Worm (Caenorhabditis elegans): ENCODE results near the gene chil-15.

The chil-15 gene

ce11 chrII:9443522-9443921 is at the start of gene chil-15:
Gene chil-15 (minus strand): TSS chrII:9443622.
- TF ChIP-seq ztf-11 (tag; optimal IDR thresholded peaks at IDR 0.05): no peak
- TF ChIP-seq fos-1 (tag; optimal IDR thresholded peaks at IDR 0.05): no peak
- no peak for TF ChIP-seq unc-39 (tag; optimal IDR thresholded peaks at IDR 0.05)
- no peak for TF ChIP-seq fkh-10 (GFP tag; optimal IDR thresholded peaks at IDR 0.05)
- TF ChIP-seq mml-1 (tag; optimal IDR thresholded peaks at IDR 0.05): no peak

DNA sequence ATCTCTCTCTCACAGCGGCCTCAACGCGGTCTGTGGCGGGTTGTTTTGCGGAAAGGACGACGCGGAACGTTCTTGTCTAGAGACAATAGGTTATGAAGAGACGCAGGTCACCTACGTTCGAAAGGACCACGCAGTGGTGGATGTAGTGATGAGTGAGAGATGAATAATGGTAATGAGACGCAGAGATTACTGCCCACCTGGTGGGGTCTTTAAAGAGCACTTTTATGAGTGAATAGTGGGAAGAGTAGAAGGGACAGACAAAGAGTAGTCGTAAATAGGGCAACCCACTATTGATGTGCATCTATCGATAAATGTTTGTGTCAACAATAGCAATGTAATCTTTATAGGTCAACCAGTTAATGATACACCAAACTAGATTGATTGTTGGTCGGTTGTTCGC is 47.6 kb upstream of the chil-15 start:
- TF ChIP-seq ztf-11 (tag; optimal IDR thresholded peaks at IDR 0.05) (no peak), nhr-23 (tag; optimal IDR thresholded peaks at IDR 0.05) (no peak), hmg-11 (tag; optimal IDR thresholded peaks at IDR 0.05) (peak; percentile 19), snpc-4 (tag; optimal IDR thresholded peaks at IDR 0.05) (no peak), lin-39 (tag; optimal IDR thresholded peaks at IDR 0.05) (peak; percentile 8), nhr-12 (tag; optimal IDR thresholded peaks at IDR 0.05) (no peak), zag-1 (tag; optimal IDR thresholded peaks at IDR 0.05) (no peak), sea-2 (GFP tag; optimal IDR thresholded peaks at IDR 0.05) (no peak), nhr-28 (tag; optimal IDR thresholded peaks at IDR 0.05) (no peak), nhr-25 (tag; optimal IDR thresholded peaks at IDR 0.05) (no peak), fkh-2 (tag; optimal IDR thresholded peaks at IDR 0.05) (no peak), pha-4 (tag; optimal IDR thresholded peaks at IDR 0.05) (peak; percentile 40)

DNA sequence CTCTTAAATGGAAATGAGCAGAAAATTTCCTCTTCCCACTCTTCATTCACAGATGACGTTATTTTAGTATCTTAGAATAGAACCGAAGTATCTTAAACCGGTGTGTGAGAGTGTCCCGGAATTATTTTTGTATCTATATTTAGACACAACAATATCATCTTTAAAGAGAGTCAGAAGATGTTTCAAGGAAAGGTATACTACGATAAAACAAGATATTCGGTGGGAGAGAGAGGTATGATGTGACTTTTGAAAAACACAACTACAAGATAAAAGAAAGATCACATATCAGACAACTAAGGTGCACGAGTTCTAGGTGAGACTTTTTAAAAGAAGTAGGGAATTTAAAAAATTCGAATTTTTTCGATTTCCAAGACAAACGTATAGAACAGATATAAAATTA is 47.2 kb upstream of the chil-15 start:
- TF ChIP-seq nhr-43 (tag; optimal IDR thresholded peaks at IDR 0.05; ENCODE audit: poor library complexity, severe bottlenecking) (peak; percentile 33), zag-1 (tag; optimal IDR thresholded peaks at IDR 0.05) (no peak)

DNA sequence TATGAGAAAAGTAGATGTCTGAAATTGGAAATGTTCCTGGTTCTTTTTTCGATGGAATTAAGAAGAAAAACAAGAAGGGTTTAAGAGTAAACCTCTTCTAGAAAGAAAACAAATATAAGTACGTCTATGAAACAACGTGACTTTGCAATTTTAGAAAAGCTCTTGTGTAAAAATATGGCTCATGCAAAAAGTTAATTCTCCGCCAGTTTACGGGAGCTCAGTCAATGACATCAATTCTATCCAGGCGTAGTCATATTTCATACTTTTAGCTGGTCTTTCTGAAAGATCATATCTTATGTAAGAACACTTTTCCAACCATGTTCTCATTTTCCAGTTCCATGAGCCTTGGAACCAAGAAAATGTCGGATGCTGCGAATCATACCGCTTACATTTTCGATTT is 46.5 kb upstream of the chil-15 start:
- no peak for TF ChIP-seq hmg-11 (tag; optimal IDR thresholded peaks at IDR 0.05)
- TF ChIP-seq egl-5 (tag; optimal IDR thresholded peaks at IDR 0.05): no peak
- TF ChIP-seq lin-39 (tag; optimal IDR thresholded peaks at IDR 0.05): no peak
- no peak for TF ChIP-seq nhr-67 (tag; optimal IDR thresholded peaks at IDR 0.05)
- TF ChIP-seq nhr-43 (tag; optimal IDR thresholded peaks at IDR 0.05; ENCODE audit: poor library complexity, severe bottlenecking): no peak
- no peak for TF ChIP-seq fkh-2 (tag; optimal IDR thresholded peaks at IDR 0.05)
- no peak for TF ChIP-seq mml-1 (tag; optimal IDR thresholded peaks at IDR 0.05)
- TF ChIP-seq unc-62 (GFP tag; optimal IDR thresholded peaks at IDR 0.05): no peak
- TF ChIP-seq nhr-76 (tag; optimal IDR thresholded peaks at IDR 0.05): no peak
- TF ChIP-seq egl-27 (tag; optimal IDR thresholded peaks at IDR 0.05): no peak
- TF ChIP-seq ZK546.5 (tag; optimal IDR thresholded peaks at IDR 0.05): no peak
- TF ChIP-seq eor-1 (tag; optimal IDR thresholded peaks at IDR 0.05): no peak
- no peak for TF ChIP-seq lsy-12 (tag; optimal IDR thresholded peaks at IDR 0.05)
- no peak for TF ChIP-seq jun-1 (tag; optimal IDR thresholded peaks at IDR 0.05)
- TF ChIP-seq zag-1 (tag; optimal IDR thresholded peaks at IDR 0.05): no peak
- TF ChIP-seq ceh-28 (tag; optimal IDR thresholded peaks at IDR 0.05): no peak

ce11 chrII:9487337-9487950 is 44.0 kb upstream of the chil-15 start, which contains the start of gene T19H5.4:
Gene T19H5.4 (minus strand): TSS chrII:9487387.
- TF ChIP-seq pha-4 (tag; optimal IDR thresholded peaks at IDR 0.05) (peak; percentile 64), snpc-4 (tag; optimal IDR thresholded peaks at IDR 0.05) (no peak), nhr-43 (tag; optimal IDR thresholded peaks at IDR 0.05; ENCODE audit: poor library complexity, severe bottlenecking) (peak; percentile 59), hmg-11 (tag; optimal IDR thresholded peaks at IDR 0.05) (no peak), nhr-25 (tag; optimal IDR thresholded peaks at IDR 0.05) (peak; percentile 11), jun-1 (tag; optimal IDR thresholded peaks at IDR 0.05) (peak; percentile 31), lsy-12 (tag; optimal IDR thresholded peaks at IDR 0.05) (peak; percentile 14), nfya-1 (tag; optimal IDR thresholded peaks at IDR 0.05; ENCODE audit: insufficient read depth) (peak; percentile 78), egl-5 (tag; optimal IDR thresholded peaks at IDR 0.05) (no peak), pqm-1 (tag; optimal IDR thresholded peaks at IDR 0.05) (peak; percentile 34), elt-2 (tag; optimal IDR thresholded peaks at IDR 0.05) (peak; percentile 82), tbx-2 (tag; optimal IDR thresholded peaks at IDR 0.05) (peak; percentile 4), mdl-1 (tag; optimal IDR thresholded peaks at IDR 0.05) (no peak), fos-1 (tag; optimal IDR thresholded peaks at IDR 0.05) (no peak), ama-1 (optimal IDR thresholded peaks at IDR 0.05) (peak; percentile 16), elt-3 (tag; optimal IDR thresholded peaks at IDR 0.05) (peak in 1 of 3 experiments; percentile 39)

All from whole organism, L3 larva.